Fruit fly (Drosophila melanogaster): Measurements from ENCODE around the gene Antp.

- TF ChIP-seq CG8478 (optimal IDR thresholded peaks at IDR 0.05) = no peak
- no peak for TF ChIP-seq EcR (GFP tag; optimal IDR thresholded peaks at IDR 0.05)
- no peak for TF ChIP-seq psq (optimal IDR thresholded peaks at IDR 0.05)
- no peak for TF ChIP-seq pan (optimal IDR thresholded peaks at IDR 0.05)
Measured at dm6 chr3R:7040894-7041293, 41.9 kb upstream of the Antp start.

All from whole organism.